Worm (Caenorhabditis elegans): ENCODE data around the gene frg-1.

DNA sequence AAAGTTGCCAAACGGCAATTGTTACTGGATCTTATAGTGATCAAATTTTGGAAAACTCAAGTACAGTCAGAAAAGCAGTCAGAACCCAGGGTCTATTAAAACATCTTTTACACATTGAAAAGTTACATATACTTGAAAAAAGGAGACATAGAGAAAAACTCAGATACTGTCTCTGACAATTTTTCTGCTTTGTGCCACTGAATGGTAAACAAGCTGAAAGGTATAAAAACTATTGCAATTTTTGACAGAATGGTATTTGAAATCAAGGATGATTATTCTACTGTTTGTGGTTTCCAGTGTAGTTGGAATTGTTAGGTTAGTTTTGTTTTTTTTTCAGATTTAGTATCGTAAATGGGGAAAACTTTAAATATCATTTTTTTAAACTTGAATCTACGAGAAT lies 41.8 kb downstream of the frg-1 start, which contains the start of gene cyp-13A11:
- no peak for TF ChIP-seq fos-1 (tag; optimal IDR thresholded peaks at IDR 0.05)
- no peak for TF ChIP-seq nhr-12 (tag; optimal IDR thresholded peaks at IDR 0.05)
